Fruit fly (Drosophila melanogaster) whole organism, adult: ENCODE data around the gene CG5966.

Experiments
- CG14711 ChIP-seq: fragments of 200-800 bp; sonication (Bioruptor generic); optimal IDR thresholded peaks from 2 replicates; lab custom pipeline; 2018; ENCODE audit warnings: missing biosample characterization, mild to moderate bottlenecking, missing genetic modification characterization, moderate library complexity
- CG1620 ChIP-seq: fragments of 200-800 bp; sonication (Bioruptor generic); optimal IDR thresholded peaks from 2 replicates; lab custom pipeline; 2016; ENCODE audit warnings: missing biosample characterization, missing genetic modification characterization
- CG33017 ChIP-seq: fragments of 200-800 bp; sonication (Bioruptor generic); optimal IDR thresholded peaks from 2 replicates; lab custom pipeline; 2018; ENCODE audit warnings: missing biosample characterization, mild to moderate bottlenecking, missing genetic modification characterization, moderate library complexity
- CG5204 ChIP-seq: fragments of 200-800 bp; sonication (Bioruptor generic); optimal IDR thresholded peaks from 2 replicates; lab custom pipeline; 2016; ENCODE audit warnings: missing biosample characterization, missing genetic modification characterization
- CG7045 ChIP-seq: fragments of 200-800 bp; sonication (Bioruptor generic); optimal IDR thresholded peaks from 2 replicates; lab custom pipeline; 2017; ENCODE audit warnings: missing biosample characterization, mild to moderate bottlenecking, missing genetic modification characterization
- Clk ChIP-seq: fragments of 200-800 bp; sonication (Bioruptor generic); optimal IDR thresholded peaks from 2 replicates; lab custom pipeline; 2017; ENCODE audit warnings: missing biosample characterization, missing genetic modification characterization
- Crg-1 ChIP-seq: fragments of 200-800 bp; sonication (Bioruptor generic); optimal IDR thresholded peaks from 2 replicates; lab custom pipeline; 2016; ENCODE audit warnings: missing biosample characterization, missing genetic modification characterization
- Hr96 ChIP-seq: fragments of 200-800 bp; sonication (Bioruptor generic); optimal IDR thresholded peaks from 2 replicates; lab custom pipeline; 2016; ENCODE audit warnings: missing biosample characterization, missing genetic modification characterization
- Mnt ChIP-seq: fragments of 200-800 bp; sonication (Bioruptor generic); optimal IDR thresholded peaks from 2 replicates; lab custom pipeline; 2016; ENCODE audit warnings: missing biosample characterization, mild to moderate bottlenecking, missing genetic modification characterization
- bab1 ChIP-seq: fragments of 200-800 bp; sonication (Bioruptor generic); optimal IDR thresholded peaks from 3 replicates; lab custom pipeline; 2019; ENCODE audit warnings: missing biosample characterization, mild to moderate bottlenecking, missing genetic modification characterization, moderate library complexity
- cic ChIP-seq: fragments of 200-800 bp; sonication (Bioruptor generic); optimal IDR thresholded peaks from 2 replicates; lab custom pipeline; 2017; ENCODE audit warnings: missing biosample characterization, mild to moderate bottlenecking, missing genetic modification characterization, moderate library complexity
- ovo ChIP-seq: fragments of 200-800 bp; sonication (Bioruptor generic); optimal IDR thresholded peaks from 2 replicates; lab custom pipeline; 2016; ENCODE audit warnings: missing biosample characterization, missing genetic modification characterization
- pad ChIP-seq: fragments of 200-800 bp; sonication (Bioruptor generic); optimal IDR thresholded peaks from 3 replicates; lab custom pipeline; 2017; ENCODE audit warnings: missing biosample characterization, missing genetic modification characterization, mild to moderate bottlenecking, moderate library complexity, missing genetic modification reagents
- tj ChIP-seq: fragments of 200-800 bp; sonication (Bioruptor generic); optimal IDR thresholded peaks from 3 replicates; lab custom pipeline; 2017; ENCODE audit warnings: missing biosample characterization, mild to moderate bottlenecking, missing genetic modification characterization, moderate library complexity

- TF ChIP-seq CG14711 (no peak), ovo (GFP tag; lab: Kevin White, UChicago) (no peak), Crg-1 (no peak), CG33017 (tag; lab: Kevin White, UChicago) (no peak), Hr96 (GFP tag; lab: Kevin White, UChicago) (no peak), Mnt (GFP tag; lab: Kevin White, UChicago) (no peak), Clk (GFP tag; lab: Kevin White, UChicago) (no peak), cic (GFP tag; lab: Kevin White, UChicago) (no peak), pad (GFP tag; lab: Kevin White, UChicago) (no peak), tj (no peak), bab1 (GFP tag; lab: Kevin White, UChicago) (no peak), CG1620 (no peak), CG7045 (GFP tag; lab: Kevin White, UChicago) (no peak), CG5204 (GFP tag; lab: Kevin White, UChicago) (no peak)
Observed at dm6 chrX:6030010-6030409, 41.4 kb downstream of the CG5966 start.
